Fruit fly (Drosophila melanogaster) whole organism, embryonic: ENCODE data around the gene Ldsdh1.

Experiments used
- Aef1 ChIP-seq: fragments of 200-800 bp; sonication (Bioruptor generic); IDR thresholded peaks from 3 replicates; pipeline ENCODE4 v1.3.6; 2022; ENCODE audit warnings: missing biosample characterization, missing genetic modification characterization
- BEAF-32 ChIP-seq: fragments of 200-800 bp; sonication (Bioruptor generic); optimal IDR thresholded peaks from 3 replicates; lab custom pipeline; 2017; ENCODE audit warnings: missing biosample characterization, missing genetic modification characterization, mild to moderate bottlenecking, moderate library complexity, missing genetic modification reagents
- Bdp1 ChIP-seq: fragments of 200-800 bp; sonication (Bioruptor generic); optimal IDR thresholded peaks from 3 replicates; lab custom pipeline; 2016; ENCODE audit warnings: missing biosample characterization, missing genetic modification characterization
- Blimp-1 ChIP-seq: fragments of 200-800 bp; sonication (Bioruptor generic); optimal IDR thresholded peaks from 3 replicates; lab custom pipeline; 2018; ENCODE audit warnings: missing biosample characterization, missing genetic modification characterization, mild to moderate bottlenecking, moderate library complexity, missing genetic modification reagents
- Bteb2 ChIP-seq: fragments of 200-800 bp; sonication (Bioruptor generic); optimal IDR thresholded peaks from 2 replicates; lab custom pipeline; 2016; ENCODE audit warnings: missing biosample characterization, missing genetic modification characterization
- C15 ChIP-seq: fragments of 200-800 bp; sonication (Bioruptor generic); IDR thresholded peaks from 3 replicates; pipeline ENCODE4 v1.3.6; 2022; ENCODE audit warnings: missing biosample characterization, missing genetic modification characterization
- CG10267 ChIP-seq: fragments of 200-800 bp; sonication (Bioruptor generic); optimal IDR thresholded peaks from 2 replicates; lab custom pipeline; 2018; ENCODE audit warnings: missing biosample characterization, mild to moderate bottlenecking, missing genetic modification characterization, moderate library complexity
- CG10543 ChIP-seq: fragments of 200-800 bp; sonication (Bioruptor generic); optimal IDR thresholded peaks from 3 replicates; lab custom pipeline; 2017; ENCODE audit warnings: missing biosample characterization, mild to moderate bottlenecking, missing genetic modification characterization, moderate library complexity
- CG1233 ChIP-seq: fragments of 200-800 bp; sonication (Bioruptor generic); optimal IDR thresholded peaks from 4 replicates; lab custom pipeline; 2018; ENCODE audit warnings: missing biosample characterization, mild to moderate bottlenecking, missing genetic modification characterization
- CG13287 ChIP-seq: fragments of 200-800 bp; sonication (Bioruptor generic); IDR thresholded peaks from 2 replicates; pipeline ENCODE4 v1.3.6; 2022; ENCODE audit warnings: missing biosample characterization, missing genetic modification characterization; ENCODE audit not compliant: partially characterized antibody
- CG13424 ChIP-seq: fragments of 200-800 bp; sonication (Bioruptor generic); optimal IDR thresholded peaks from 2 replicates; lab custom pipeline; 2019; ENCODE audit warnings: missing biosample characterization, mild to moderate bottlenecking, missing genetic modification characterization, moderate library complexity
- CG14441 ChIP-seq: fragments of 200-800 bp; sonication (Bioruptor generic); IDR thresholded peaks from 2 replicates; pipeline ENCODE4 v1.3.6; 2022; ENCODE audit warnings: missing biosample characterization, missing genetic modification characterization
- CG17361 ChIP-seq: fragments of 200-800 bp; sonication (Bioruptor generic); IDR thresholded peaks from 3 replicates; pipeline ENCODE4 v1.3.6; 2022; ENCODE audit warnings: missing biosample characterization, missing genetic modification characterization
- CG2202 ChIP-seq: fragments of 200-800 bp; sonication (Bioruptor generic); optimal IDR thresholded peaks from 2 replicates; lab custom pipeline; 2018; ENCODE audit warnings: missing biosample characterization, mild to moderate bottlenecking, missing genetic modification characterization
- CG30020 ChIP-seq: fragments of 200-800 bp; optimal IDR thresholded peaks from 2 replicates; lab custom pipeline; 2019; ENCODE audit warnings: missing biosample characterization, mild to moderate bottlenecking, missing genetic modification characterization, moderate library complexity
- CG3065 ChIP-seq: fragments of 200-800 bp; sonication (Bioruptor generic); optimal IDR thresholded peaks from 2 replicates; lab custom pipeline; 2016; ENCODE audit warnings: missing biosample characterization, missing genetic modification characterization
- CG31224 ChIP-seq: fragments of 200-800 bp; sonication (Bioruptor generic); IDR thresholded peaks from 2 replicates; pipeline ENCODE4 v1.3.6; 2022; ENCODE audit warnings: missing biosample characterization, missing genetic modification characterization
- CG34224 ChIP-seq: fragments of 200-800 bp; sonication (Bioruptor generic); IDR thresholded peaks from 3 replicates; pipeline ENCODE4 v1.3.6; 2022; ENCODE audit warnings: missing biosample characterization, missing genetic modification characterization; ENCODE audit not compliant: partially characterized antibody
- CG3995 ChIP-seq: fragments of 200-800 bp; sonication (Bioruptor generic); optimal IDR thresholded peaks from 3 replicates; lab custom pipeline; 2016; ENCODE audit warnings: missing biosample characterization, missing genetic modification characterization
- CG4360 ChIP-seq: fragments of 200-800 bp; sonication (Bioruptor generic); IDR thresholded peaks from 2 replicates; pipeline ENCODE4 v1.3.6; 2022; ENCODE audit warnings: missing biosample characterization, missing genetic modification characterization
- CG6654 ChIP-seq: fragments of 200-800 bp; sonication (Bioruptor generic); optimal IDR thresholded peaks from 2 replicates; lab custom pipeline; 2017; ENCODE audit warnings: missing biosample characterization, mild to moderate bottlenecking, missing genetic modification characterization
- CG6854 ChIP-seq: fragments of 200-800 bp; sonication (Bioruptor generic); optimal IDR thresholded peaks from 3 replicates; lab custom pipeline; 2017; ENCODE audit warnings: missing biosample characterization, mild to moderate bottlenecking, missing genetic modification characterization
- CTCF ChIP-seq: fragments of 200-800 bp; sonication (Bioruptor generic); optimal IDR thresholded peaks from 2 replicates; lab custom pipeline; 2017; ENCODE audit warnings: missing biosample characterization, mild to moderate bottlenecking, missing genetic modification characterization, moderate library complexity
- Dll ChIP-seq: fragments of 200-800 bp; sonication (Bioruptor generic); IDR thresholded peaks from 4 replicates; pipeline ENCODE4 v1.3.6; 2022; ENCODE audit warnings: missing biosample characterization, missing genetic modification characterization; ENCODE audit not compliant: partially characterized antibody
- Gug ChIP-seq: fragments of 200-800 bp; sonication (Bioruptor generic); IDR thresholded peaks from 4 replicates; pipeline ENCODE4 v1.3.6; 2022; ENCODE audit warnings: missing biosample characterization, missing genetic modification characterization
- HLH4C ChIP-seq: fragments of 200-800 bp; sonication (Bioruptor generic); IDR thresholded peaks from 3 replicates; pipeline ENCODE4 v1.3.6; 2022; ENCODE audit warnings: missing biosample characterization, missing genetic modification characterization; ENCODE audit not compliant: partially characterized antibody
- HLHmδ ChIP-seq: fragments of 200-800 bp; sonication (Bioruptor generic); optimal IDR thresholded peaks from 2 replicates; lab custom pipeline; 2018; ENCODE audit warnings: missing biosample characterization, mild to moderate bottlenecking, missing genetic modification characterization, moderate library complexity
- Hand ChIP-seq: fragments of 200-800 bp; sonication (Bioruptor generic); optimal IDR thresholded peaks from 2 replicates; lab custom pipeline; 2017; ENCODE audit warnings: mild to moderate bottlenecking, missing biosample characterization, missing genetic modification reagents, missing genetic modification characterization
- Hey ChIP-seq: fragments of 200-800 bp; sonication (Bioruptor generic); optimal IDR thresholded peaks from 3 replicates; lab custom pipeline; 2018; ENCODE audit warnings: missing biosample characterization, mild to moderate bottlenecking, missing genetic modification characterization
- Lhr ChIP-seq: fragments of 200-800 bp; sonication (Bioruptor generic); optimal IDR thresholded peaks from 3 replicates; lab custom pipeline; 2017; ENCODE audit warnings: mild to moderate bottlenecking, missing biosample characterization, missing genetic modification reagents, missing genetic modification characterization
- Stat92E ChIP-seq, 3 experiments: fragments of >200 bp in 2 of 3; fragments of 200-800 bp in 1 of 3; sonication (Bioruptor generic) in 1 of 3; optimal IDR thresholded peaks; 2 replicates each; lab custom pipeline; 2017 to 2019; ENCODE audit warnings: missing biosample characterization in 3 of 3, missing genetic modification characterization in 3 of 3, mild to moderate bottlenecking in 1 of 3, moderate library complexity in 1 of 3
- ab ChIP-seq: fragments of 200-800 bp; sonication (Bioruptor generic); optimal IDR thresholded peaks from 2 replicates; lab custom pipeline; 2016; ENCODE audit warnings: missing biosample characterization, missing genetic modification characterization
- ato ChIP-seq: fragments of 200-800 bp; sonication (Bioruptor generic); IDR thresholded peaks from 2 replicates; pipeline ENCODE4 v1.3.6; 2022; ENCODE audit warnings: missing biosample characterization, missing genetic modification characterization; ENCODE audit not compliant: partially characterized antibody
- cwo ChIP-seq: fragments of 200-800 bp; sonication (Bioruptor generic); optimal IDR thresholded peaks from 3 replicates; lab custom pipeline; 2017; ENCODE audit warnings: missing biosample characterization, missing genetic modification characterization, mild to moderate bottlenecking, moderate library complexity, missing genetic modification reagents
- disco-r ChIP-seq: fragments of 200-800 bp; sonication (Bioruptor generic); optimal IDR thresholded peaks from 2 replicates; lab custom pipeline; 2016; ENCODE audit warnings: missing biosample characterization, missing genetic modification characterization
- dmrt99B ChIP-seq: fragments of 200-800 bp; sonication (Bioruptor generic); optimal IDR thresholded peaks from 2 replicates; lab custom pipeline; 2018; ENCODE audit warnings: missing biosample characterization, mild to moderate bottlenecking, missing genetic modification characterization, moderate library complexity
- gcm ChIP-seq: fragments of 200-800 bp; sonication (Bioruptor generic); optimal IDR thresholded peaks from 2 replicates; lab custom pipeline; 2019; ENCODE audit warnings: missing biosample characterization, mild to moderate bottlenecking, missing genetic modification characterization, moderate library complexity
- gfzf ChIP-seq: fragments of 200-800 bp; sonication (Bioruptor generic); optimal IDR thresholded peaks from 2 replicates; lab custom pipeline; 2016; ENCODE audit warnings: missing biosample characterization, mild to moderate bottlenecking, missing genetic modification characterization, moderate library complexity
- lov ChIP-seq, 2 experiments: fragments of 200-800 bp in 1 of 2; fragments of >200 bp in 1 of 2; sonication (Bioruptor generic) in 1 of 2; IDR thresholded peaks in 1 of 2; optimal IDR thresholded peaks in 1 of 2; 2 replicates in 1 of 2; 3 replicates in 1 of 2; pipeline versions ENCODE4 v1.3.6 to Lab custom; 2017 to 2022; ENCODE audit warnings: missing biosample characterization in 1 of 2, missing genetic modification characterization in 1 of 2
- peb ChIP-seq: fragments of 200-800 bp; sonication (Bioruptor generic); IDR thresholded peaks from 2 replicates; pipeline ENCODE4 v1.3.6; 2022; ENCODE audit warnings: missing biosample characterization, missing genetic modification characterization
- pho ChIP-seq: fragments of 200-800 bp; sonication (Bioruptor generic); optimal IDR thresholded peaks from 2 replicates; lab custom pipeline; 2016; ENCODE audit warnings: missing biosample characterization, missing genetic modification characterization
- ro ChIP-seq: fragments of 200-800 bp; sonication (Bioruptor generic); IDR thresholded peaks from 2 replicates; pipeline ENCODE4 v1.3.6; 2022; ENCODE audit warnings: missing biosample characterization, missing genetic modification characterization
- salm ChIP-seq: fragments of 200-800 bp; sonication (Bioruptor generic); optimal IDR thresholded peaks from 2 replicates; lab custom pipeline; 2018; ENCODE audit warnings: missing biosample characterization, mild to moderate bottlenecking, missing genetic modification characterization
- scrt ChIP-seq: fragments of 200-800 bp; sonication (Bioruptor generic); optimal IDR thresholded peaks from 2 replicates; lab custom pipeline; 2018; ENCODE audit warnings: missing biosample characterization, mild to moderate bottlenecking, missing genetic modification characterization, moderate library complexity
- sisA ChIP-seq: fragments of 200-800 bp; sonication (Bioruptor generic); IDR thresholded peaks from 2 replicates; pipeline ENCODE4 v1.3.6; 2022; ENCODE audit warnings: missing biosample characterization, missing genetic modification characterization
- slp2 ChIP-seq: fragments of 200-800 bp; sonication (Bioruptor generic); optimal IDR thresholded peaks from 2 replicates; lab custom pipeline; 2016; ENCODE audit warnings: missing biosample characterization, missing genetic modification characterization
- sna ChIP-seq: fragments of 200-800 bp; sonication (Bioruptor generic); IDR thresholded peaks from 2 replicates; pipeline ENCODE4 v1.3.6; 2022; ENCODE audit warnings: missing biosample characterization, missing genetic modification characterization; ENCODE audit not compliant: partially characterized antibody
- stc ChIP-seq: fragments of 200-800 bp; sonication (Bioruptor generic); IDR thresholded peaks from 2 replicates; pipeline ENCODE4 v1.3.6; 2022; ENCODE audit warnings: missing biosample characterization, missing genetic modification characterization
- sug ChIP-seq: fragments of 200-800 bp; optimal IDR thresholded peaks from 2 replicates; lab custom pipeline; 2019; ENCODE audit warnings: missing biosample characterization, mild to moderate bottlenecking, missing genetic modification characterization, moderate library complexity
- vfl ChIP-seq: fragments of 200-800 bp; sonication (Bioruptor generic); optimal IDR thresholded peaks from 2 replicates; lab custom pipeline; 2016; ENCODE audit warnings: missing biosample characterization, missing genetic modification characterization

The Ldsdh1 gene

DNA sequence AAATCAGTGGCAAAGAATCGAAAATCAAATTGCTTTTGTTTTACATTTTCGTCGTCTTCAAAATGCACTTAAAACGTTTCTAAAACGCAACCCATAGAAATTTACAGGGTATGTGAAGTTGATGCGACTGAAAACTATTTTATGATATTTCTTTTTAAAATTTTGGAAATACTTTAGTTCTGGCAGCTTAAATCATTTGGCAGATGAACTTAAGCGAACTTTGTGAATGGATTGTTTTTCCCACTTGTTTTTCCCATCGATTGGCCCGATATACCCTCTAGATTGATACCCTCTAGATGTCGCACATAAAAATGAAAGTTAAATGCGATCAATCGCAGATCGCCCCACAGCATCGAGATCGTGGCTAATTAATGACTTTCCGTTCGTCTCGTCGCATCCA is 44.7 kb upstream of the Ldsdh1 start (continued):
- TF ChIP-seq CG14441 (peak; percentile 46; the same call in 1 of the 2 replicates), pho (GFP tag; lab: Kevin White, UChicago) (no peak), CG10267 (peak; percentile 57), vfl (GFP tag; lab: Kevin White, UChicago) (no peak), peb (0 out of 2 replicates have a peak, but pooled peaks have one; percentile 25), sna (GFP tag; lab: Robert Waterston, UW) (no peak), CG1233 (GFP tag; lab: Kevin White, UChicago) (peak; percentile 19), cwo (GFP tag; lab: Kevin White, UChicago) (no peak), HLHmδ (no peak), CG13287 (no peak), ato (GFP tag; lab: Robert Waterston, UW) (no peak), sug (tag; lab: Kevin White, UChicago) (no peak), CG34224 (GFP tag; lab: Robert Waterston, UW) (no peak), CG2202 (peak; percentile 58), Lhr (peak; percentile 14), CG13424 (tag; lab: Kevin White, UChicago) (peak; percentile 53), sisA (GFP tag; lab: Robert Waterston, UW) (peak; percentile 67), Aef1 (GFP tag; lab: Robert Waterston, UW) (0 out of 3 replicates have a peak, but pooled peaks have one; percentile 27), CG4360 (no peak), Blimp-1 (GFP tag; lab: Kevin White, UChicago) (peak; percentile 94), Stat92E (GFP tag; optimal IDR thresholded peaks at IDR 0.05; lab: Kevin White, UChicago) (no peak), Gug (GFP tag; lab: Robert Waterston, UW) (peak; percentile 26; the same call in 1 of the 4 replicates), Bdp1 (GFP tag; lab: Kevin White, UChicago) (no peak), Hey (tag; lab: Kevin White, UChicago) (no peak), stc (GFP tag; lab: Robert Waterston, UW) (peak; percentile 63; the same call in 1 of the 2 replicates), gcm (peak; percentile 40), lov (optimal IDR thresholded peaks at IDR 0.05; lab: Kevin White, UChicago) (no peak), lov (GFP tag; IDR thresholded peaks at IDR 0.05; lab: Robert Waterston, UW) (0 out of 3 replicates have a peak, but pooled peaks have one; percentile 57), ab (GFP tag; lab: Kevin White, UChicago) (no peak), ro (GFP tag; lab: Robert Waterston, UW) (no peak), disco-r (GFP tag; lab: Kevin White, UChicago) (no peak), HLH4C (GFP tag; lab: Robert Waterston, UW) (no peak), slp2 (GFP tag; lab: Kevin White, UChicago) (peak; percentile 7), CG31224 (no peak), CG3995 (GFP tag; lab: Kevin White, UChicago) (no peak), CTCF (GFP tag; lab: Kevin White, UChicago) (no peak), Hand (GFP tag; lab: Kevin White, UChicago) (no peak), Bteb2 (GFP tag; lab: Kevin White, UChicago) (no peak), CG6654 (peak; percentile 8), CG30020 (no peak), CG6854 (GFP tag; lab: Kevin White, UChicago) (no peak), Dll (no peak), salm (peak; percentile 21), BEAF-32 (no peak), scrt (GFP tag; lab: Kevin White, UChicago) (no peak), CG3065 (GFP tag; lab: Kevin White, UChicago) (no peak), gfzf (GFP tag; lab: Kevin White, UChicago) (no peak), dmrt99B (tag; lab: Kevin White, UChicago) (peak; percentile 78), CG10543 (GFP tag; lab: Kevin White, UChicago) (no peak), CG17361 (GFP tag; lab: Robert Waterston, UW) (peak; percentile 56; the same call in 2 of the 3 replicates), C15 (GFP tag; lab: Robert Waterston, UW) (no peak)
